Fruit fly (Drosophila melanogaster) whole organism, embryonic: ENCODE measurements around the gene SPARC.

Experiments
- B-H1 ChIP-seq: fragments of 200-800 bp; sonication (Bioruptor generic); IDR thresholded peaks from 3 replicates; pipeline ENCODE4 v1.3.6; 2022; ENCODE audit warnings: missing biosample characterization, missing genetic modification characterization
- Bteb2 ChIP-seq: fragments of 200-800 bp; sonication (Bioruptor generic); optimal IDR thresholded peaks from 2 replicates; lab custom pipeline; 2016; ENCODE audit warnings: missing biosample characterization, missing genetic modification characterization
- C15 ChIP-seq: fragments of 200-800 bp; sonication (Bioruptor generic); IDR thresholded peaks from 3 replicates; pipeline ENCODE4 v1.3.6; 2022; ENCODE audit warnings: missing biosample characterization, missing genetic modification characterization
- CG11398 ChIP-seq: fragments of 200-800 bp; sonication (Bioruptor generic); optimal IDR thresholded peaks from 2 replicates; lab custom pipeline; 2016; ENCODE audit warnings: missing biosample characterization, missing genetic modification characterization
- CG12155 ChIP-seq: fragments of 200-800 bp; sonication (Bioruptor generic); optimal IDR thresholded peaks from 3 replicates; lab custom pipeline; 2016; ENCODE audit warnings: missing biosample characterization, missing genetic modification characterization
- CG14667 ChIP-seq: fragments of 200-800 bp; sonication (Bioruptor generic); IDR thresholded peaks from 2 replicates; pipeline ENCODE4 v1.3.6; 2022; ENCODE audit warnings: missing biosample characterization, missing genetic modification characterization
- CG14860 ChIP-seq: fragments of 200-800 bp; sonication (Bioruptor generic); IDR thresholded peaks from 3 replicates; pipeline ENCODE4 v1.3.6; 2022; ENCODE audit warnings: missing biosample characterization, missing genetic modification characterization; ENCODE audit not compliant: partially characterized antibody
- CG16813 ChIP-seq: fragments of 200-800 bp; sonication (Bioruptor generic); IDR thresholded peaks from 3 replicates; pipeline ENCODE4 v1.3.6; 2022; ENCODE audit warnings: missing biosample characterization, missing genetic modification characterization; ENCODE audit not compliant: partially characterized antibody
- CG16863 ChIP-seq: fragments of 200-800 bp; sonication (Bioruptor generic); optimal IDR thresholded peaks from 3 replicates; lab custom pipeline; 2016; ENCODE audit warnings: missing biosample characterization, missing genetic modification characterization
- CG17385 ChIP-seq: fragments of 200-800 bp; sonication (Bioruptor generic); optimal IDR thresholded peaks from 3 replicates; lab custom pipeline; 2018; ENCODE audit warnings: missing biosample characterization, mild to moderate bottlenecking, missing genetic modification characterization
- CG17829 ChIP-seq: fragments of 200-800 bp; optimal IDR thresholded peaks from 2 replicates; lab custom pipeline; 2019; ENCODE audit warnings: missing biosample characterization, mild to moderate bottlenecking, missing genetic modification characterization, moderate library complexity
- CG3407 ChIP-seq: fragments of 200-800 bp; sonication (Bioruptor generic); optimal IDR thresholded peaks from 2 replicates; lab custom pipeline; 2018; ENCODE audit warnings: missing biosample characterization, mild to moderate bottlenecking, missing genetic modification characterization
- CG34376 ChIP-seq: fragments of 200-800 bp; sonication (Bioruptor generic); optimal IDR thresholded peaks from 2 replicates; lab custom pipeline; 2018; ENCODE audit warnings: missing biosample characterization, mild to moderate bottlenecking, missing genetic modification characterization
- CG4328 ChIP-seq: fragments of 200-800 bp; sonication (Bioruptor generic); optimal IDR thresholded peaks from 3 replicates; lab custom pipeline; 2017; ENCODE audit warnings: missing biosample characterization, missing genetic modification reagents, missing genetic modification characterization
- CG4730 ChIP-seq: fragments of 200-800 bp; sonication (Bioruptor generic); IDR thresholded peaks from 2 replicates; pipeline ENCODE4 v1.3.6; 2022; ENCODE audit warnings: missing biosample characterization, missing genetic modification characterization
- CG4820 ChIP-seq: fragments of 200-800 bp; sonication (Bioruptor generic); optimal IDR thresholded peaks from 3 replicates; lab custom pipeline; 2016; ENCODE audit warnings: missing biosample characterization, missing genetic modification characterization
- CG5953 ChIP-seq: fragments of 200-800 bp; sonication (Bioruptor generic); IDR thresholded peaks from 2 replicates; pipeline ENCODE4 v1.3.6; 2022; ENCODE audit warnings: missing biosample characterization, missing genetic modification characterization
- CG8089 ChIP-seq: fragments of 200-800 bp; sonication (Bioruptor generic); optimal IDR thresholded peaks from 3 replicates; lab custom pipeline; 2016; ENCODE audit warnings: missing biosample characterization, missing genetic modification characterization
- CG8281 ChIP-seq: fragments of 200-800 bp; sonication (Bioruptor generic); optimal IDR thresholded peaks from 2 replicates; lab custom pipeline; 2018; ENCODE audit warnings: missing biosample characterization, mild to moderate bottlenecking, missing genetic modification characterization, moderate library complexity
- CG8765 ChIP-seq: fragments of 200-800 bp; sonication (Bioruptor generic); IDR thresholded peaks from 2 replicates; pipeline ENCODE4 v1.3.6; 2022; ENCODE audit warnings: missing biosample characterization, missing genetic modification characterization
- CG9437 ChIP-seq: fragments of 200-800 bp; sonication (Bioruptor generic); optimal IDR thresholded peaks from 2 replicates; lab custom pipeline; 2018; ENCODE audit warnings: missing biosample characterization, mild to moderate bottlenecking, missing genetic modification characterization
- CG9797 ChIP-seq: fragments of 200-800 bp; sonication (Bioruptor generic); optimal IDR thresholded peaks from 3 replicates; lab custom pipeline; 2018; ENCODE audit warnings: missing biosample characterization, mild to moderate bottlenecking, missing genetic modification characterization
- CG9817 ChIP-seq: fragments of 200-800 bp; sonication (Bioruptor generic); optimal IDR thresholded peaks from 2 replicates; lab custom pipeline; 2018; ENCODE audit warnings: missing biosample characterization, mild to moderate bottlenecking, missing genetic modification characterization, moderate library complexity
- CoRest ChIP-seq: fragments of 200-800 bp; sonication (Bioruptor generic); optimal IDR thresholded peaks from 3 replicates; lab custom pipeline; 2018; ENCODE audit warnings: missing biosample characterization, mild to moderate bottlenecking, missing genetic modification characterization, moderate library complexity
- E2f2 ChIP-seq: fragments of 200-800 bp; sonication (Bioruptor generic); IDR thresholded peaks from 2 replicates; pipeline ENCODE4 v1.3.6; 2022; ENCODE audit warnings: missing biosample characterization, missing genetic modification characterization
- H2.0 ChIP-seq: fragments of 200-800 bp; sonication (Bioruptor generic); IDR thresholded peaks from 2 replicates; pipeline ENCODE4 v1.3.6; 2022; ENCODE audit warnings: missing biosample characterization, missing genetic modification characterization
- HmgD ChIP-seq: fragments of 200-800 bp; sonication (Bioruptor generic); optimal IDR thresholded peaks from 3 replicates; lab custom pipeline; 2016; ENCODE audit warnings: missing biosample characterization, missing genetic modification characterization
- Hmx ChIP-seq: fragments of 200-800 bp; sonication (Bioruptor generic); optimal IDR thresholded peaks from 2 replicates; lab custom pipeline; 2016; ENCODE audit warnings: missing biosample characterization, missing genetic modification characterization
- MBD-R2 ChIP-seq: fragments of 200-800 bp; sonication (Bioruptor generic); IDR thresholded peaks from 2 replicates; pipeline ENCODE4 v1.3.6; 2022; ENCODE audit warnings: missing biosample characterization, missing genetic modification characterization
- Nf-YC ChIP-seq: fragments of 200-800 bp; optimal IDR thresholded peaks from 3 replicates; lab custom pipeline; 2019; ENCODE audit warnings: missing biosample characterization, mild to moderate bottlenecking, missing genetic modification characterization, moderate library complexity
- Oli ChIP-seq: fragments of 200-800 bp; sonication (Bioruptor generic); optimal IDR thresholded peaks from 2 replicates; lab custom pipeline; 2018; ENCODE audit warnings: missing biosample characterization, mild to moderate bottlenecking, missing genetic modification characterization, moderate library complexity
- Poxn ChIP-seq: fragments of 200-800 bp; sonication (Bioruptor generic); IDR thresholded peaks from 2 replicates; pipeline ENCODE4 v1.3.6; 2022; ENCODE audit warnings: missing biosample characterization, missing genetic modification characterization
- Sry-β ChIP-seq: fragments of 200-800 bp; sonication (Bioruptor generic); optimal IDR thresholded peaks from 2 replicates; lab custom pipeline; 2018; ENCODE audit warnings: missing biosample characterization, mild to moderate bottlenecking, missing genetic modification characterization, moderate library complexity
- abd-A ChIP-seq: fragments of 200-800 bp; sonication (Bioruptor generic); optimal IDR thresholded peaks from 3 replicates; lab custom pipeline; 2019; ENCODE audit warnings: missing biosample characterization, mild to moderate bottlenecking, missing genetic modification characterization, moderate library complexity
- cad ChIP-seq: fragments of >200 bp; optimal IDR thresholded peaks from 2 replicates; lab custom pipeline; 2017; ENCODE audit warnings: missing biosample characterization, missing genetic modification characterization
- chn ChIP-seq: fragments of 200-800 bp; sonication (Bioruptor generic); optimal IDR thresholded peaks from 2 replicates; lab custom pipeline; 2016; ENCODE audit warnings: missing biosample characterization, missing genetic modification characterization
- dm ChIP-seq: fragments of 200-800 bp; sonication (Bioruptor generic); optimal IDR thresholded peaks from 3 replicates; lab custom pipeline; 2016; ENCODE audit warnings: missing biosample characterization, missing genetic modification characterization
- dpn ChIP-seq, 2 experiments: fragments of 200-800 bp; sonication (Bioruptor generic); optimal IDR thresholded peaks; 3 replicates each; lab custom pipeline; 2016; ENCODE audit warnings: missing biosample characterization in 2 of 2, missing genetic modification characterization in 2 of 2
- eve ChIP-seq, 2 experiments: fragments of >200 bp; optimal IDR thresholded peaks; 2 replicates each; lab custom pipeline; 2017; ENCODE audit warnings: missing biosample characterization in 2 of 2, missing genetic modification characterization in 2 of 2
- fd3F ChIP-seq: fragments of 200-800 bp; sonication (Bioruptor generic); optimal IDR thresholded peaks from 2 replicates; lab custom pipeline; 2018; ENCODE audit warnings: missing biosample characterization, mild to moderate bottlenecking, missing genetic modification characterization, moderate library complexity
- grau ChIP-seq: fragments of 200-800 bp; optimal IDR thresholded peaks from 3 replicates; lab custom pipeline; 2019; ENCODE audit warnings: missing biosample characterization, mild to moderate bottlenecking, missing genetic modification characterization, moderate library complexity
- her ChIP-seq: fragments of 200-800 bp; sonication (Bioruptor generic); optimal IDR thresholded peaks from 2 replicates; lab custom pipeline; 2016; ENCODE audit warnings: missing biosample characterization, missing genetic modification characterization
- klu ChIP-seq: fragments of 200-800 bp; sonication (Bioruptor generic); IDR thresholded peaks from 2 replicates; pipeline ENCODE4 v1.3.6; 2022; ENCODE audit warnings: missing biosample characterization, missing genetic modification characterization
- lab ChIP-seq: fragments of 200-800 bp; sonication (Bioruptor generic); optimal IDR thresholded peaks from 3 replicates; lab custom pipeline; 2017; ENCODE audit warnings: missing biosample characterization, missing genetic modification characterization, mild to moderate bottlenecking, moderate library complexity, missing genetic modification reagents
- lola ChIP-seq, 3 experiments: fragments of >200 bp in 2 of 3; fragments of 200-800 bp in 1 of 3; sonication (Bioruptor generic) in 1 of 3; optimal IDR thresholded peaks; 2 replicates each; lab custom pipeline; 2017 to 2019; ENCODE audit warnings: missing biosample characterization in 3 of 3, missing genetic modification characterization in 3 of 3, mild to moderate bottlenecking in 1 of 3, moderate library complexity in 1 of 3
- mirr ChIP-seq: fragments of 200-800 bp; sonication (Bioruptor generic); optimal IDR thresholded peaks from 3 replicates; lab custom pipeline; 2018; ENCODE audit warnings: missing biosample characterization, mild to moderate bottlenecking, missing genetic modification characterization
- odd ChIP-seq: fragments of 200-800 bp; sonication (Bioruptor generic); optimal IDR thresholded peaks from 2 replicates; lab custom pipeline; 2017; ENCODE audit warnings: missing biosample characterization, mild to moderate bottlenecking, missing genetic modification characterization
- sim ChIP-seq: fragments of 200-800 bp; sonication (Bioruptor generic); IDR thresholded peaks from 2 replicates; pipeline ENCODE4 v1.3.6; 2022; ENCODE audit warnings: missing biosample characterization, missing genetic modification characterization
- so ChIP-seq: fragments of 200-800 bp; sonication (Bioruptor generic); IDR thresholded peaks from 3 replicates; pipeline ENCODE4 v1.3.6; 2022; ENCODE audit warnings: missing biosample characterization, missing genetic modification characterization
- vnd ChIP-seq: fragments of 200-800 bp; sonication (Bioruptor generic); IDR thresholded peaks from 3 replicates; pipeline ENCODE4 v1.3.6; 2022; ENCODE audit warnings: missing biosample characterization, missing genetic modification characterization; ENCODE audit not compliant: partially characterized antibody
- yki ChIP-seq: fragments of >200 bp; optimal IDR thresholded peaks from 3 replicates; lab custom pipeline; 2018

Gene SPARC

DNA sequence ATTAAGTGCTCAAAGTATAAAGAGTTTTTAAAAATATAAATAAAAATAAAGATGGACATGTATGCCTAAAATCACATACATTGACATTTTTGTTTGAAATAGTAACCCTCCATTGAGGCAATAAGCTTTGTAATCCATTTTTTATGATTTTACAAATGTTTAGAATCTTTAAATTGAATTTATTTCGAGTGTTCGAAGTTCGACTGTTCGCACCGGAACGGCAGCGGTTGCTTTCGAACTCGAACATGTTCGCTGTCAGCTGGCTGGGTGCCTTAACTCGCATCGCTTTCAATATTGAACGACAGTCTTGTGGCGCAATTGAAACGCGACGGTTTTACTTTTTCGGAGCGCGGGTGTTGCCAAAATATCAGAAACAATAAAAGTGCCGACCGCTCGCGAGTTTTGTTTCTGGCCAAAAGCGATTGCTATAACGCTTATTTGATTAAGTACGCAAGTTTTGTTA lies 43.7 kb upstream of the SPARC start, which contains the start of gene CG46339 (continued):
- peak; percentile 24; the same call in 1 of the 2 replicates for TF ChIP-seq MBD-R2 (GFP tag; lab: Robert Waterston, UW)
- TF ChIP-seq eve (GFP tag; optimal IDR thresholded peaks at IDR 0.05; lab: Kevin White, UChicago): no peak
- TF ChIP-seq C15 (GFP tag; lab: Robert Waterston, UW): no peak
- peak; percentile 38; the same call in 2 of the 3 replicates for TF ChIP-seq vnd
- peak; percentile 91 for TF ChIP-seq CG34376
- TF ChIP-seq Nf-YC (tag; lab: Kevin White, UChicago): peak; percentile 41
- TF ChIP-seq CG17385 (GFP tag; lab: Kevin White, UChicago): peak; percentile 71
- TF ChIP-seq CG3407: no peak
- no peak for TF ChIP-seq CG9437 (GFP tag; lab: Kevin White, UChicago)
- no peak for TF ChIP-seq dm
- TF ChIP-seq CG4820 (GFP tag; lab: Kevin White, UChicago): peak; percentile 48
- no peak for TF ChIP-seq CG12155 (GFP tag; lab: Kevin White, UChicago)
- no peak for TF ChIP-seq CG9797 (GFP tag; lab: Kevin White, UChicago)
- no peak for TF ChIP-seq H2.0
- TF ChIP-seq CG14667 (GFP tag; lab: Robert Waterston, UW): no peak
- TF ChIP-seq fd3F (GFP tag; lab: Kevin White, UChicago): no peak
- TF ChIP-seq lab (GFP tag; lab: Kevin White, UChicago): peak; percentile 92
- no peak for TF ChIP-seq dpn (GFP tag; optimal IDR thresholded peaks at IDR 0.05; lab: Kevin White, UChicago)
- peak; percentile 9 for TF ChIP-seq grau (tag; lab: Kevin White, UChicago)
- TF ChIP-seq CG5953 (GFP tag; lab: Robert Waterston, UW): no peak
- no peak for TF ChIP-seq CoRest
- no peak for TF ChIP-seq Oli
- no peak for TF ChIP-seq Sry-β (GFP tag; lab: Kevin White, UChicago)
- peak; percentile 18 for TF ChIP-seq CG11398 (GFP tag; lab: Kevin White, UChicago)
- TF ChIP-seq CG14860 (GFP tag; lab: Robert Waterston, UW): no peak
- no peak for TF ChIP-seq CG4730
- no peak for TF ChIP-seq chn
- peak; percentile 55 for TF ChIP-seq CG4328 (GFP tag; lab: Kevin White, UChicago)
- no peak for TF ChIP-seq Bteb2
- TF ChIP-seq HmgD (GFP tag; lab: Kevin White, UChicago): no peak
- TF ChIP-seq Hmx: no peak
- TF ChIP-seq CG8089 (GFP tag; lab: Kevin White, UChicago): no peak
- 0 out of 2 replicates have a peak, but pooled peaks have one; percentile 41 for TF ChIP-seq sim (GFP tag; lab: Robert Waterston, UW)
- TF ChIP-seq yki (lab: Kevin White, UChicago): no peak
- TF ChIP-seq CG16863: no peak
- TF ChIP-seq cad: no peak
- peak; percentile 29 for TF ChIP-seq CG17829 (tag; lab: Kevin White, UChicago)
- no peak; the same call in 2 of the 3 replicates for TF ChIP-seq CG16813
- TF ChIP-seq odd: peak; percentile 81
- TF ChIP-seq E2f2 (GFP tag; lab: Robert Waterston, UW): 0 out of 2 replicates have a peak, but pooled peaks have one; percentile 30
- peak; percentile 76 for TF ChIP-seq her (GFP tag; lab: Kevin White, UChicago)
- no peak for TF ChIP-seq Poxn
- no peak for TF ChIP-seq lola (GFP tag; optimal IDR thresholded peaks at IDR 0.05; lab: Kevin White, UChicago)
- TF ChIP-seq CG8281 (tag; lab: Kevin White, UChicago): no peak
- TF ChIP-seq klu (GFP tag; lab: Robert Waterston, UW): no peak
- TF ChIP-seq so: peak; percentile 59; the same call in 1 of the 3 replicates
- TF ChIP-seq B-H1 (GFP tag; lab: Robert Waterston, UW): no peak
- peak; percentile 91 for TF ChIP-seq mirr (GFP tag; lab: Kevin White, UChicago)
- TF ChIP-seq CG8765 (GFP tag; lab: Robert Waterston, UW): no peak
- peak; percentile 79 for TF ChIP-seq abd-A (tag; lab: Kevin White, UChicago)
- no peak for TF ChIP-seq CG9817
